Worm (Caenorhabditis elegans) whole organism, young adult: ENCODE measurements around the gene D2023.6.

Source experiments
- B0336.3 ChIP-seq: fragments of 200-800 bp; sonication (Bioruptor generic); IDR thresholded peaks from 2 replicates; pipeline ENCODE4 v1.3.6; 2022; ENCODE audit warnings: missing genetic modification characterization, missing compliant biosample characterization
- F37B4.10 ChIP-seq: fragments of 200-800 bp; sonication (Bioruptor generic); IDR thresholded peaks from 2 replicates; pipeline ENCODE4 v1.3.6; 2022; ENCODE audit warnings: missing genetic modification characterization, missing compliant biosample characterization
- F39B2.1 ChIP-seq: fragments of 200-800 bp; sonication (Bioruptor generic); IDR thresholded peaks from 2 replicates; pipeline ENCODE4 v1.3.6; 2022; ENCODE audit warnings: missing genetic modification reagents, missing genetic modification characterization, missing compliant biosample characterization
- F49E8.2 ChIP-seq: sonication (generic microtip); optimal IDR thresholded peaks from 3 replicates; lab custom pipeline; 2017; ENCODE audit warnings: missing genetic modification characterization, mild to moderate bottlenecking, missing compliant biosample characterization, antibody characterized with exemption, moderate library complexity; ENCODE audit not compliant: insufficient read depth
- ama-1 ChIP-seq, 3 experiments: fragments of 150-350 bp in 1 of 3; sonication (generic microtip) in 2 of 3; optimal IDR thresholded peaks; 2 replicates each; lab custom pipeline; 2014 to 2018; ENCODE audit warnings: missing biosample characterization in 2 of 3, missing genetic modification characterization in 2 of 3, missing genetic modification reagents in 2 of 3
- athp-1 ChIP-seq: sonication (generic microtip); optimal IDR thresholded peaks from 2 replicates; lab custom pipeline; 2017; ENCODE audit warnings: mild to moderate bottlenecking, missing genetic modification characterization, missing compliant biosample characterization
- ccch-3 ChIP-seq: fragments of 200-800 bp; sonication (Bioruptor generic); optimal IDR thresholded peaks from 2 replicates; lab custom pipeline; 2018; ENCODE audit warnings: mild to moderate bottlenecking, missing genetic modification characterization, missing compliant biosample characterization
- cebp-1 ChIP-seq, 2 experiments: fragments of 200-800 bp in 1 of 2; sonication (Bioruptor generic) in 1 of 2; sonication (generic microtip) in 1 of 2; IDR thresholded peaks in 1 of 2; optimal IDR thresholded peaks in 1 of 2; 2 replicates each; pipeline versions ENCODE4 v1.3.6 to Lab custom; 2017 to 2022; ENCODE audit warnings: missing compliant biosample characterization in 2 of 2, missing genetic modification characterization in 2 of 2, mild to moderate bottlenecking in 1 of 2, missing genetic modification reagents in 1 of 2, moderate library complexity in 1 of 2
- ceh-100 ChIP-seq: fragments of 200-800 bp; sonication (Bioruptor generic); IDR thresholded peaks from 2 replicates; pipeline ENCODE4 v1.3.6; 2022; ENCODE audit warnings: missing genetic modification reagents, missing genetic modification characterization, missing compliant biosample characterization
- ceh-91 ChIP-seq: fragments of 200-800 bp; sonication (Bioruptor generic); IDR thresholded peaks from 2 replicates; pipeline ENCODE4 v1.3.6; 2022; ENCODE audit warnings: missing genetic modification reagents, missing genetic modification characterization, missing compliant biosample characterization
- dox-1 ChIP-seq: fragments of 200-800 bp; sonication (Bioruptor generic); IDR thresholded peaks from 2 replicates; pipeline ENCODE4 v1.3.6; 2022; ENCODE audit warnings: missing genetic modification reagents, missing genetic modification characterization, missing compliant biosample characterization
- dpff-1 ChIP-seq: sonication (generic microtip); optimal IDR thresholded peaks from 2 replicates; lab custom pipeline; 2017; ENCODE audit warnings: mild to moderate bottlenecking, missing genetic modification characterization, missing compliant biosample characterization
- egrh-3 ChIP-seq: fragments of 200-800 bp; sonication (Bioruptor generic); IDR thresholded peaks from 2 replicates; pipeline ENCODE4 v1.3.6; 2022; ENCODE audit warnings: missing genetic modification reagents, missing genetic modification characterization, missing compliant biosample characterization
- hlh-26 ChIP-seq: fragments of 200-800 bp; sonication (Bioruptor generic); conservative IDR thresholded peaks from 2 replicates; pipeline ENCODE4 v1.3.6; 2022; ENCODE audit warnings: missing genetic modification reagents, missing genetic modification characterization, missing compliant biosample characterization
- hmg-1.2 ChIP-seq: fragments of 200-800 bp; sonication (Bioruptor generic); IDR thresholded peaks from 2 replicates; pipeline ENCODE4 v1.3.6; 2022; ENCODE audit warnings: missing genetic modification reagents, missing genetic modification characterization, missing compliant biosample characterization
- let-607 ChIP-seq, 2 experiments: fragments of 200-800 bp in 1 of 2; sonication (Bioruptor generic) in 1 of 2; sonication (generic microtip) in 1 of 2; optimal IDR thresholded peaks; 2 replicates each; lab custom pipeline; 2016 to 2018; ENCODE audit warnings: mild to moderate bottlenecking in 2 of 2, missing compliant biosample characterization in 2 of 2, missing genetic modification characterization in 2 of 2, moderate library complexity in 2 of 2, missing genotype in 1 of 2
- lin-35 ChIP-seq, 3 experiments: fragments of 150-350 bp in 2 of 3; sonication (generic microtip) in 1 of 3; optimal IDR thresholded peaks; 2 replicates each; lab custom pipeline; 2014 to 2018; ENCODE audit warnings: missing biosample characterization in 3 of 3, missing genetic modification characterization in 3 of 3, missing genetic modification reagents in 3 of 3
- madf-10 ChIP-seq: sonication (generic microtip); optimal IDR thresholded peaks from 2 replicates; lab custom pipeline; 2016; ENCODE audit warnings: mild to moderate bottlenecking, missing genetic modification characterization, missing compliant biosample characterization
- madf-6 ChIP-seq: fragments of 200-800 bp; sonication (Bioruptor generic); IDR thresholded peaks from 2 replicates; pipeline ENCODE4 v1.3.6; 2022; ENCODE audit warnings: missing genetic modification reagents, missing genetic modification characterization, missing compliant biosample characterization
- mel-28 ChIP-seq: sonication (generic microtip); optimal IDR thresholded peaks from 2 replicates; lab custom pipeline; 2016; ENCODE audit warnings: borderline replicate concordance, mild to moderate bottlenecking, missing genetic modification characterization, missing compliant biosample characterization
- nfyb-1 ChIP-seq: fragments of 200-800 bp; sonication (Bioruptor generic); IDR thresholded peaks from 2 replicates; pipeline ENCODE4 v1.3.6; 2022; ENCODE audit warnings: missing genetic modification reagents, missing genetic modification characterization, missing compliant biosample characterization
- nhr-120 ChIP-seq: fragments of 200-800 bp; sonication (Bioruptor generic); IDR thresholded peaks from 2 replicates; pipeline ENCODE4 v1.3.6; 2022; ENCODE audit warnings: missing genetic modification characterization, missing compliant biosample characterization
- nhr-179 ChIP-seq: sonication (generic microtip); optimal IDR thresholded peaks from 2 replicates; lab custom pipeline; 2016; ENCODE audit warnings: mild to moderate bottlenecking, missing genetic modification characterization, missing compliant biosample characterization
- nhr-80 ChIP-seq: sonication (generic microtip); optimal IDR thresholded peaks from 2 replicates; lab custom pipeline; 2016; ENCODE audit warnings: missing genetic modification characterization, missing compliant biosample characterization
- pha-4 ChIP-seq: fragments of 150-350 bp; sonication (generic microtip); optimal IDR thresholded peaks from 2 replicates; lab custom pipeline; 2014; ENCODE audit warnings: missing biosample characterization, missing genetic modification reagents, missing genetic modification characterization
- rcor-1 ChIP-seq: fragments of 200-800 bp; sonication (Bioruptor generic); IDR thresholded peaks from 2 replicates; pipeline ENCODE4 v1.3.6; 2022; ENCODE audit warnings: missing genetic modification reagents, missing genetic modification characterization, missing compliant biosample characterization
- sdz-38 ChIP-seq: sonication (generic microtip); optimal IDR thresholded peaks from 2 replicates; lab custom pipeline; 2016; ENCODE audit warnings: missing genotype, missing genetic modification characterization, missing compliant biosample characterization
- somi-1 ChIP-seq: fragments of 200-800 bp; sonication (Bioruptor generic); optimal IDR thresholded peaks from 2 replicates; lab custom pipeline; 2018; ENCODE audit warnings: mild to moderate bottlenecking, missing genetic modification characterization, missing compliant biosample characterization
- tbp1 ChIP-seq: fragments of 200-800 bp; sonication (Bioruptor generic); optimal IDR thresholded peaks from 2 replicates; lab custom pipeline; 2018; ENCODE audit warnings: mild to moderate bottlenecking, missing genetic modification characterization, missing compliant biosample characterization
- tbx-9 ChIP-seq: sonication (generic microtip); optimal IDR thresholded peaks from 2 replicates; lab custom pipeline; 2016; ENCODE audit warnings: borderline replicate concordance, missing genetic modification characterization, inconsistent platforms, missing compliant biosample characterization
- zfh-2 ChIP-seq: fragments of 200-800 bp; sonication (Bioruptor generic); conservative IDR thresholded peaks from 2 replicates; pipeline ENCODE4 v1.3.6; 2022; ENCODE audit warnings: missing genetic modification reagents, missing genetic modification characterization, missing compliant biosample characterization
- zim-3 ChIP-seq: sonication (generic microtip); optimal IDR thresholded peaks from 2 replicates; lab custom pipeline; 2017; ENCODE audit warnings: mild to moderate bottlenecking, missing genetic modification characterization, moderate library complexity, missing compliant biosample characterization
- ztf-22 ChIP-seq: fragments of 200-800 bp; sonication (Bioruptor generic); optimal IDR thresholded peaks from 2 replicates; lab custom pipeline; 2018; ENCODE audit warnings: mild to moderate bottlenecking, missing genetic modification characterization, moderate library complexity, missing compliant biosample characterization
- ztf-26 ChIP-seq: sonication (generic microtip); optimal IDR thresholded peaks from 2 replicates; lab custom pipeline; 2017; ENCODE audit warnings: missing genetic modification characterization, missing compliant biosample characterization

The D2023.6 gene

DNA sequence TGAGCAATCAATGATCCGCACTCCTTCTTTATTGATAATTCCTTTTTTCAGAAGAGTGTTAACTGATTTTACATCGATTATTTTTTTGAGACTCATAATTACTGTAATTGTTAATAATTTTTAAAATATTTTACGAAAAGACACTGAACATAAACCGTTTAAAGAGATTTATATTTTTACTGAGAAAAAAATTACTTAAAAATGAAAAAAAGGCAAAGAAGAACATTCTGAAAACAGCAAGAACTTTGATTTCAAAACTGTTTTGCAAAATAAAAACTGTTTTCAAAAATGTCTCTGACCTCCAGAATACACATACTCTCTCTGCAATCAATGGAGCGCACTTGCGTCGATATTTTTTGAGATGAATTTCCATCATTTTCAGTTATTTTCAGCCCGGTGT lies at the start of gene D2023.6, which contains the start of gene mpst-1:
Gene D2023.6, plus strand, starts transcription at position 388 of the 400 bp plus-strand sequence.
Gene mpst-1, minus strand, starts transcription at position 101 of the 400 bp plus-strand sequence.
- no peak for TF ChIP-seq ztf-26 (tag; lab: Kevin White, UChicago)
- TF ChIP-seq hmg-1.2 (GFP tag; lab: Robert Waterston, UW), result peak; percentile 74; the same call in 1 of the 2 replicates
- TF ChIP-seq egrh-3 (GFP tag; lab: Robert Waterston, UW), result no peak
- no peak for TF ChIP-seq zim-3

DNA sequence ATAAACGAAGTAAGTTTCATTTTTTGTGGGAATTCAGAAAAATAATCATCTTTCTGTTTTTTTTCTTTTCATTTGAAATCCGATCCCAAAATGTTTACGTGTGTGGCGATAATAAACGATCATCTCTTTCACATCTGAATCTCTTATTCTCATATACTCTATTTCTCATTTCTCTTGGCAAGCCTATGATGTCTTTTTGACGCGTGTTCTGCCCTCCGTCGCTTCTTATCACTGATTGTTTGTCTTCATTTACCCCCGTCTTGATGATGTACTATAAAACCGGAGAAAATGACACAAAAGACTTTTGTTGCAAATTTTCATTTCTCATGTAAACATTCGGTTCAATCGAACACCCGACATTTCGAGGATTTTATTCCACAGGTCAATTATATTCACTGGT lies 49.3 kb upstream of the D2023.6 start:
- no peak for TF ChIP-seq madf-10 (tag; lab: Kevin White, UChicago)
- peak; percentile 12 for TF ChIP-seq tbp1 (GFP tag; lab: Kevin White, UChicago)
- TF ChIP-seq pha-4 (tag; lab: Kevin White, UChicago), result no peak
- TF ChIP-seq dpff-1 (tag; lab: Kevin White, UChicago), result no peak
- no peak for TF ChIP-seq athp-1 (tag; lab: Kevin White, UChicago)
- no peak for TF ChIP-seq tbx-9 (tag; lab: Kevin White, UChicago)
- no peak for TF ChIP-seq ztf-22 (GFP tag; lab: Kevin White, UChicago)
- peak; percentile 40 for TF ChIP-seq somi-1 (GFP tag; lab: Kevin White, UChicago)
- TF ChIP-seq nhr-120 (GFP tag; lab: Robert Waterston, UW), result no peak
- peak in 1 of 2 experiments; percentile 24 for TF ChIP-seq let-607 (tag; optimal IDR thresholded peaks at IDR 0.05; lab: Kevin White, UChicago)
- no peak for TF ChIP-seq ccch-3 (GFP tag; lab: Kevin White, UChicago)
- TF ChIP-seq F37B4.10 (GFP tag; lab: Robert Waterston, UW), result no peak
- no peak for TF ChIP-seq zfh-2 (GFP tag; lab: Robert Waterston, UW)
- no peak for TF ChIP-seq sdz-38 (tag; lab: Kevin White, UChicago)
- no peak for TF ChIP-seq egrh-3 (GFP tag; lab: Robert Waterston, UW)
- TF ChIP-seq nhr-179 (tag; lab: Kevin White, UChicago), result no peak
- TF ChIP-seq ceh-100 (GFP tag; lab: Robert Waterston, UW), result no peak
- no peak for TF ChIP-seq nfyb-1 (GFP tag; lab: Robert Waterston, UW)
- no peak; the same call in 1 of the 2 replicates for TF ChIP-seq hmg-1.2 (GFP tag; lab: Robert Waterston, UW)
- TF ChIP-seq ceh-91 (GFP tag; lab: Robert Waterston, UW), result no peak
- peak; percentile 72 for TF ChIP-seq nhr-80
- no peak for TF ChIP-seq rcor-1 (GFP tag; lab: Robert Waterston, UW)
- TF ChIP-seq lin-35 (GFP tag; optimal IDR thresholded peaks at IDR 0.05; lab: Kevin White, UChicago), result no peak

DNA sequence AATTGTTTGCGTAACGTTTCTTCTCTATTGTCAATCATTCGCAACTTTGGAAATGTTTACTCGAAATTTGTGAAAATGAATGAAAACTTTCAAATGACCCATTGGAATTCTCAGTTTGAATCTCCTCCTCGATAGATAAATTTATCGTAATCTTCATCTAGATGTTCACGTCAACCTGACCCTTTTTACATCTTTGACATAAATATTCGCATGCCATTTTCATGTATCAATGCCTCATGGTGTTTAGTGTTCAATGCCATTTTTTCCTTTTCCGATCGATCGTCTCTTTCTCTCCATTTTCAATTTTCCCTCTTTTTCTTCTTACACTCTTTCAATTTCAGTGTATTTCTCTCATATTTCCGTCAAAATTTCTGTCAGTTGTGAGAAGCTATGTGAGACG lies 47.8 kb upstream of the D2023.6 start:
- TF ChIP-seq rcor-1 (GFP tag; lab: Robert Waterston, UW) (no peak), nfyb-1 (GFP tag; lab: Robert Waterston, UW) (no peak), madf-6 (GFP tag; lab: Robert Waterston, UW) (no peak), mel-28 (tag; lab: Kevin White, UChicago) (no peak), hmg-1.2 (GFP tag; lab: Robert Waterston, UW) (no peak), F49E8.2 (tag; lab: Kevin White, UChicago) (no peak), hlh-26 (GFP tag; lab: Robert Waterston, UW) (no peak), dox-1 (no peak), nhr-120 (GFP tag; lab: Robert Waterston, UW) (no peak), ama-1 (optimal IDR thresholded peaks at IDR 0.05; lab: Kevin White, UChicago) (no peak), ama-1 (GFP tag; optimal IDR thresholded peaks at IDR 0.05; lab: Kevin White, UChicago) (no peak), F39B2.1 (GFP tag; lab: Robert Waterston, UW) (no peak), sdz-38 (tag; lab: Kevin White, UChicago) (no peak), egrh-3 (GFP tag; lab: Robert Waterston, UW) (no peak), pha-4 (tag; lab: Kevin White, UChicago) (no peak), cebp-1 (GFP tag; IDR thresholded peaks at IDR 0.05; lab: Robert Waterston, UW) (no peak), cebp-1 (tag; optimal IDR thresholded peaks at IDR 0.05; lab: Kevin White, UChicago) (no peak), B0336.3 (GFP tag; lab: Robert Waterston, UW) (no peak)
